Fruit fly (Drosophila melanogaster) whole organism, embryonic: ENCODE measurements around the gene CG34347.

Source experiments
- Antp ChIP-seq: fragments of 200-800 bp; sonication (Bioruptor generic); optimal IDR thresholded peaks from 3 replicates; lab custom pipeline; 2016; ENCODE audit warnings: missing biosample characterization, missing genetic modification characterization
- B-H2 ChIP-seq: fragments of 200-800 bp; sonication (Bioruptor generic); optimal IDR thresholded peaks from 2 replicates; lab custom pipeline; 2018; ENCODE audit warnings: missing biosample characterization, mild to moderate bottlenecking, missing genetic modification characterization
- CG1233 ChIP-seq: fragments of 200-800 bp; sonication (Bioruptor generic); optimal IDR thresholded peaks from 4 replicates; lab custom pipeline; 2018; ENCODE audit warnings: missing biosample characterization, mild to moderate bottlenecking, missing genetic modification characterization
- CG14014 ChIP-seq: fragments of 200-800 bp; sonication (Bioruptor generic); IDR thresholded peaks from 2 replicates; pipeline ENCODE4 v1.3.6; 2022; ENCODE audit warnings: missing biosample characterization, missing genetic modification characterization
- CG16813 ChIP-seq: fragments of 200-800 bp; sonication (Bioruptor generic); IDR thresholded peaks from 3 replicates; pipeline ENCODE4 v1.3.6; 2022; ENCODE audit warnings: missing biosample characterization, missing genetic modification characterization; ENCODE audit not compliant: partially characterized antibody
- CG18619 ChIP-seq: fragments of 200-800 bp; sonication (Bioruptor generic); optimal IDR thresholded peaks from 3 replicates; lab custom pipeline; 2017; ENCODE audit warnings: missing biosample characterization, mild to moderate bottlenecking, missing genetic modification characterization
- CG18764 ChIP-seq: fragments of 200-800 bp; sonication (Bioruptor generic); optimal IDR thresholded peaks from 3 replicates; lab custom pipeline; 2016; ENCODE audit warnings: missing biosample characterization, missing genetic modification characterization
- CG2889 ChIP-seq: fragments of 200-800 bp; sonication (Bioruptor generic); IDR thresholded peaks from 3 replicates; pipeline ENCODE4 v1.3.6; 2022; ENCODE audit warnings: missing biosample characterization, missing genetic modification characterization
- CG33213 ChIP-seq: fragments of 200-800 bp; sonication (Bioruptor generic); optimal IDR thresholded peaks from 3 replicates; lab custom pipeline; 2016; ENCODE audit warnings: missing biosample characterization, missing genetic modification characterization
- CG4404 ChIP-seq: fragments of 200-800 bp; sonication (Bioruptor generic); IDR thresholded peaks from 2 replicates; pipeline ENCODE4 v1.3.6; 2022; ENCODE audit warnings: missing biosample characterization, missing genetic modification characterization
- CG5245 ChIP-seq: fragments of 200-800 bp; sonication (Bioruptor generic); optimal IDR thresholded peaks from 3 replicates; lab custom pipeline; 2016; ENCODE audit warnings: missing biosample characterization, missing genetic modification characterization
- CG5953 ChIP-seq: fragments of 200-800 bp; sonication (Bioruptor generic); IDR thresholded peaks from 2 replicates; pipeline ENCODE4 v1.3.6; 2022; ENCODE audit warnings: missing biosample characterization, missing genetic modification characterization
- CG6813 ChIP-seq: fragments of 200-800 bp; sonication (Bioruptor generic); optimal IDR thresholded peaks from 2 replicates; lab custom pipeline; 2017; ENCODE audit warnings: missing biosample characterization, missing genetic modification characterization, mild to moderate bottlenecking, moderate library complexity, missing genetic modification reagents
- CG8281 ChIP-seq: fragments of 200-800 bp; sonication (Bioruptor generic); optimal IDR thresholded peaks from 2 replicates; lab custom pipeline; 2018; ENCODE audit warnings: missing biosample characterization, mild to moderate bottlenecking, missing genetic modification characterization, moderate library complexity
- CG9932 ChIP-seq: fragments of 200-800 bp; sonication (Bioruptor generic); IDR thresholded peaks from 2 replicates; pipeline ENCODE4 v1.3.6; 2022; ENCODE audit warnings: missing biosample characterization, missing genetic modification characterization
- Camta ChIP-seq: fragments of 200-800 bp; sonication (Bioruptor generic); optimal IDR thresholded peaks from 2 replicates; lab custom pipeline; 2016; ENCODE audit warnings: missing biosample characterization, missing genetic modification characterization
- D ChIP-seq, 2 experiments: fragments of 200-800 bp in 1 of 2; fragments of >200 bp in 1 of 2; sonication (Bioruptor generic) in 1 of 2; optimal IDR thresholded peaks; 2 replicates in 1 of 2; 3 replicates in 1 of 2; lab custom pipeline; 2017; ENCODE audit warnings: mild to moderate bottlenecking in 1 of 2, missing biosample characterization in 1 of 2, missing genetic modification characterization in 1 of 2, missing genetic modification reagents in 1 of 2
- D19A ChIP-seq: fragments of 200-800 bp; optimal IDR thresholded peaks from 3 replicates; lab custom pipeline; 2019; ENCODE audit warnings: missing biosample characterization, mild to moderate bottlenecking, missing genetic modification characterization, moderate library complexity
- GATAe ChIP-seq: fragments of 200-800 bp; sonication (Bioruptor generic); conservative IDR thresholded peaks from 2 replicates; pipeline ENCODE4 v1.3.6; 2022; ENCODE audit warnings: missing biosample characterization, missing genetic modification characterization
- Gug ChIP-seq: fragments of 200-800 bp; sonication (Bioruptor generic); IDR thresholded peaks from 4 replicates; pipeline ENCODE4 v1.3.6; 2022; ENCODE audit warnings: missing biosample characterization, missing genetic modification characterization
- Hr51 ChIP-seq, 2 experiments: fragments of 200-800 bp; sonication (Bioruptor generic); optimal IDR thresholded peaks; 2 replicates in 1 of 2; 3 replicates in 1 of 2; lab custom pipeline; 2016 to 2018; ENCODE audit warnings: missing biosample characterization in 2 of 2, missing genetic modification characterization in 2 of 2, mild to moderate bottlenecking in 1 of 2, moderate library complexity in 1 of 2
- Hr78 ChIP-seq, 2 experiments: fragments of 200-800 bp in 1 of 2; fragments of >200 bp in 1 of 2; sonication (Bioruptor generic) in 1 of 2; optimal IDR thresholded peaks; 2 replicates each; lab custom pipeline; 2017 to 2019; ENCODE audit warnings: missing biosample characterization in 2 of 2, missing genetic modification characterization in 2 of 2, mild to moderate bottlenecking in 1 of 2, moderate library complexity in 1 of 2
- Hsf ChIP-seq: fragments of 200-800 bp; sonication (Bioruptor generic); optimal IDR thresholded peaks from 3 replicates; lab custom pipeline; 2016; ENCODE audit warnings: missing biosample characterization, missing genetic modification characterization
- Lim3 ChIP-seq: fragments of 200-800 bp; sonication (Bioruptor generic); IDR thresholded peaks from 2 replicates; pipeline ENCODE4 v1.3.6; 2022; ENCODE audit warnings: missing biosample characterization, missing genetic modification characterization
- MBD-R2 ChIP-seq: fragments of 200-800 bp; sonication (Bioruptor generic); IDR thresholded peaks from 2 replicates; pipeline ENCODE4 v1.3.6; 2022; ENCODE audit warnings: missing biosample characterization, missing genetic modification characterization
- Mad ChIP-seq: fragments of 200-800 bp; sonication (Bioruptor generic); optimal IDR thresholded peaks from 2 replicates; lab custom pipeline; 2016; ENCODE audit warnings: missing biosample characterization, missing genetic modification characterization
- Med ChIP-seq: fragments of 200-800 bp; sonication (Bioruptor generic); peaks from one replicate; lab custom pipeline; 2016; ENCODE audit warnings: missing biosample characterization, missing genetic modification characterization, mild to moderate bottlenecking, inconsistent platforms, moderate library complexity
- Mrtf ChIP-seq: fragments of 200-800 bp; sonication (Bioruptor generic); IDR thresholded peaks from 3 replicates; pipeline ENCODE4 v1.3.6; 2022; ENCODE audit warnings: missing biosample characterization, missing genetic modification characterization
- NFAT ChIP-seq: fragments of 200-800 bp; sonication (Bioruptor generic); IDR thresholded peaks from 2 replicates; pipeline ENCODE4 v1.3.6; 2022; ENCODE audit warnings: missing biosample characterization, missing genetic modification characterization
- Nf-YA ChIP-seq: fragments of 200-800 bp; sonication (Bioruptor generic); IDR thresholded peaks from 2 replicates; pipeline ENCODE4 v1.3.6; 2022; ENCODE audit warnings: missing biosample characterization, missing genetic modification characterization
- Spps ChIP-seq: fragments of 200-800 bp; sonication (Bioruptor generic); optimal IDR thresholded peaks from 2 replicates; lab custom pipeline; 2018; ENCODE audit warnings: missing biosample characterization, mild to moderate bottlenecking, missing genetic modification characterization
- ap ChIP-seq: fragments of 200-800 bp; sonication (Bioruptor generic); IDR thresholded peaks from 2 replicates; pipeline ENCODE4 v1.3.6; 2022; ENCODE audit warnings: missing biosample characterization, missing genetic modification characterization
- az2 ChIP-seq: fragments of 200-800 bp; sonication (Bioruptor generic); optimal IDR thresholded peaks from 3 replicates; lab custom pipeline; 2016; ENCODE audit warnings: missing biosample characterization, missing genetic modification characterization
- bigmax ChIP-seq: fragments of 200-800 bp; sonication (Bioruptor generic); optimal IDR thresholded peaks from 2 replicates; lab custom pipeline; 2018; ENCODE audit warnings: missing biosample characterization, mild to moderate bottlenecking, missing genetic modification characterization
- cg ChIP-seq: fragments of 200-800 bp; sonication (Bioruptor generic); optimal IDR thresholded peaks from 3 replicates; lab custom pipeline; 2019; ENCODE audit warnings: missing biosample characterization, mild to moderate bottlenecking, missing genetic modification characterization, moderate library complexity
- crp ChIP-seq, 2 experiments: fragments of 200-800 bp; sonication (Bioruptor generic); optimal IDR thresholded peaks; 2 replicates in 1 of 2; 3 replicates in 1 of 2; lab custom pipeline; 2017; ENCODE audit warnings: missing biosample characterization in 2 of 2, missing genetic modification characterization in 2 of 2, mild to moderate bottlenecking in 1 of 2, moderate library complexity in 1 of 2
- dmrt99B ChIP-seq: fragments of 200-800 bp; sonication (Bioruptor generic); optimal IDR thresholded peaks from 2 replicates; lab custom pipeline; 2018; ENCODE audit warnings: missing biosample characterization, mild to moderate bottlenecking, missing genetic modification characterization, moderate library complexity
- fd64A ChIP-seq: fragments of 200-800 bp; sonication (Bioruptor generic); optimal IDR thresholded peaks from 3 replicates; lab custom pipeline; 2018; ENCODE audit warnings: missing biosample characterization, mild to moderate bottlenecking, missing genetic modification characterization
- grau ChIP-seq: fragments of 200-800 bp; optimal IDR thresholded peaks from 3 replicates; lab custom pipeline; 2019; ENCODE audit warnings: missing biosample characterization, mild to moderate bottlenecking, missing genetic modification characterization, moderate library complexity
- insv ChIP-seq, 2 experiments: fragments of 200-800 bp; sonication (Bioruptor generic); optimal IDR thresholded peaks; 3 replicates each; lab custom pipeline; 2016 to 2018; ENCODE audit warnings: missing biosample characterization in 2 of 2, missing genetic modification characterization in 2 of 2
- inv ChIP-seq: fragments of 200-800 bp; sonication (Bioruptor generic); IDR thresholded peaks from 2 replicates; pipeline ENCODE4 v1.3.6; 2022; ENCODE audit warnings: missing biosample characterization, missing genetic modification characterization; ENCODE audit not compliant: partially characterized antibody
- jing ChIP-seq: fragments of 200-800 bp; sonication (Bioruptor generic); optimal IDR thresholded peaks from 2 replicates; lab custom pipeline; 2018; ENCODE audit warnings: missing biosample characterization, mild to moderate bottlenecking, missing genetic modification characterization
- jumu ChIP-seq: fragments of 200-800 bp; sonication (Bioruptor generic); optimal IDR thresholded peaks from 3 replicates; lab custom pipeline; 2016; ENCODE audit warnings: missing biosample characterization, missing genetic modification characterization
- kni ChIP-seq: fragments of 200-800 bp; sonication (Bioruptor generic); optimal IDR thresholded peaks from 3 replicates; lab custom pipeline; 2017; ENCODE audit warnings: mild to moderate bottlenecking, missing biosample characterization, missing genetic modification reagents, missing genetic modification characterization
- onecut ChIP-seq: fragments of 200-800 bp; sonication (Bioruptor generic); IDR thresholded peaks from 2 replicates; pipeline ENCODE4 v1.3.6; 2022; ENCODE audit warnings: missing biosample characterization, missing genetic modification characterization
- psq ChIP-seq: fragments of 200-800 bp; sonication (Bioruptor generic); optimal IDR thresholded peaks from 2 replicates; lab custom pipeline; 2017; ENCODE audit warnings: missing biosample characterization, missing genetic modification characterization
- sens ChIP-seq: fragments of 200-800 bp; sonication (Bioruptor generic); peaks from one replicate; lab custom pipeline; 2016; ENCODE audit warnings: missing biosample characterization, missing genetic modification characterization
- sens-2 ChIP-seq: fragments of 200-800 bp; sonication (Bioruptor generic); IDR thresholded peaks from 2 replicates; pipeline ENCODE4 v1.3.6; 2022; ENCODE audit warnings: missing biosample characterization, missing genetic modification characterization
- shn ChIP-seq: fragments of 200-800 bp; sonication (Bioruptor generic); optimal IDR thresholded peaks from 3 replicates; lab custom pipeline; 2016; ENCODE audit warnings: missing biosample characterization, missing genetic modification characterization
- tio ChIP-seq: fragments of 200-800 bp; sonication (Bioruptor generic); optimal IDR thresholded peaks from 2 replicates; lab custom pipeline; 2017; ENCODE audit warnings: missing biosample characterization, missing genetic modification characterization, inconsistent platforms
- tx ChIP-seq: fragments of 200-800 bp; sonication (Bioruptor generic); optimal IDR thresholded peaks from 2 replicates; lab custom pipeline; 2016; ENCODE audit warnings: missing biosample characterization, missing genetic modification characterization

Gene CG34347

dm6 chr3R:31306454-31306853 lies 4.5 kb upstream of the CG34347 start (continued):
- no peak for TF ChIP-seq Lim3 (GFP tag; lab: Robert Waterston, UW)
- peak; percentile 29 for TF ChIP-seq dmrt99B
- peak; percentile 85 for TF ChIP-seq D19A (tag; lab: Kevin White, UChicago)
- no peak for TF ChIP-seq shn (GFP tag; lab: Kevin White, UChicago)
- TF ChIP-seq tio (GFP tag; lab: Kevin White, UChicago), result no peak
- no peak for TF ChIP-seq Gug (GFP tag; lab: Robert Waterston, UW)
- no peak for TF ChIP-seq cg (GFP tag; lab: Kevin White, UChicago)
- TF ChIP-seq Mrtf (GFP tag; lab: Robert Waterston, UW), result no peak
- no peak for TF ChIP-seq crp (GFP tag; optimal IDR thresholded peaks at IDR 0.05; lab: Kevin White, UChicago)
- TF ChIP-seq Nf-YA, result no peak
- TF ChIP-seq Mad (GFP tag; lab: Kevin White, UChicago), result no peak
- no peak for TF ChIP-seq CG4404 (GFP tag; lab: Robert Waterston, UW)
- TF ChIP-seq kni (GFP tag; lab: Kevin White, UChicago), result no peak
- no peak for TF ChIP-seq psq (GFP tag; lab: Kevin White, UChicago)
- no peak for TF ChIP-seq CG33213 (GFP tag; lab: Kevin White, UChicago)
- TF ChIP-seq CG8281 (tag; lab: Kevin White, UChicago), result no peak
- no peak for TF ChIP-seq CG18764 (GFP tag; lab: Kevin White, UChicago)
- TF ChIP-seq GATAe, result no peak
- no peak for TF ChIP-seq tx (GFP tag; lab: Kevin White, UChicago)
- no peak for TF ChIP-seq inv (GFP tag; lab: Robert Waterston, UW)
- TF ChIP-seq sens-2 (GFP tag; lab: Robert Waterston, UW), result 0 out of 2 replicates have a peak, but pooled peaks have one; percentile 46
- TF ChIP-seq jumu (GFP tag; lab: Kevin White, UChicago), result no peak
- TF ChIP-seq CG9932, result no peak
- TF ChIP-seq grau, result peak; percentile 15
- TF ChIP-seq Spps, result no peak
- TF ChIP-seq CG5953 (GFP tag; lab: Robert Waterston, UW), result no peak
- TF ChIP-seq CG5245, result no peak
- no peak for TF ChIP-seq CG14014 (GFP tag; lab: Robert Waterston, UW)
- no peak for TF ChIP-seq B-H2 (GFP tag; lab: Kevin White, UChicago)
- no peak for TF ChIP-seq az2 (GFP tag; lab: Kevin White, UChicago)
- peak in 1 of 2 experiments; percentile 29 for TF ChIP-seq Hr51 (GFP tag; optimal IDR thresholded peaks at IDR 0.05; lab: Kevin White, UChicago)
- no peak for TF ChIP-seq insv (GFP tag; optimal IDR thresholded peaks at IDR 0.05; lab: Kevin White, UChicago)
- TF ChIP-seq MBD-R2 (GFP tag; lab: Robert Waterston, UW), result no peak
- TF ChIP-seq Antp (GFP tag; lab: Kevin White, UChicago), result no peak
- TF ChIP-seq CG2889 (GFP tag; lab: Robert Waterston, UW), result no peak
- TF ChIP-seq D (optimal IDR thresholded peaks at IDR 0.05; lab: Kevin White, UChicago), result no peak
- TF ChIP-seq D (GFP tag; optimal IDR thresholded peaks at IDR 0.05; lab: Kevin White, UChicago), result no peak
- TF ChIP-seq CG18619 (GFP tag; lab: Kevin White, UChicago), result no peak
- no peak for TF ChIP-seq fd64A (GFP tag; lab: Kevin White, UChicago)
- TF ChIP-seq CG16813 (GFP tag; lab: Robert Waterston, UW), result no peak
- no peak for TF ChIP-seq Camta
- TF ChIP-seq CG1233 (GFP tag; lab: Kevin White, UChicago), result no peak
- TF ChIP-seq Hr78 (GFP tag; optimal IDR thresholded peaks at IDR 0.05; lab: Kevin White, UChicago), result peak in 1 of 2 experiments; percentile 68
- TF ChIP-seq onecut (GFP tag; lab: Robert Waterston, UW), result no peak
- peak; percentile 53 for TF ChIP-seq Med (GFP tag; lab: Kevin White, UChicago)
- TF ChIP-seq NFAT (GFP tag; lab: Robert Waterston, UW), result no peak
- no peak for TF ChIP-seq ap
- TF ChIP-seq CG6813 (GFP tag; lab: Kevin White, UChicago), result no peak
- no peak for TF ChIP-seq Hsf (GFP tag; lab: Kevin White, UChicago)
- TF ChIP-seq sens (GFP tag; lab: Kevin White, UChicago), result no peak
- TF ChIP-seq bigmax (GFP tag; lab: Kevin White, UChicago), result no peak
- TF ChIP-seq jing (GFP tag; lab: Kevin White, UChicago), result no peak
